Fruit fly (Drosophila melanogaster) ovary, adult (tissue): ENCODE data around the gene CG10301.
A peak's percentile ranks its signal among the peaks of the same experiment; 100 is the strongest.

Experiments used
- CG17801 ChIP-seq: fragments of 200-800 bp; optimal IDR thresholded peaks from 2 replicates; lab custom pipeline; 2019; ENCODE audit warnings: missing biosample characterization, mild to moderate bottlenecking, missing genetic modification characterization, moderate library complexity; ENCODE audit not compliant: partially characterized antibody

The CG10301 gene

dm6 chr3R:23734573-23735404 is 24.8 kb downstream of the CG10301 start:
- no peak for TF ChIP-seq CG17801 (GFP tag; lab: Kevin White, UChicago)

dm6 chr3R:23735648-23736047 is 25.7 kb downstream of the CG10301 start:
- TF ChIP-seq CG17801 (GFP tag; lab: Kevin White, UChicago): no peak

- TF ChIP-seq CG17801 (GFP tag; lab: Kevin White, UChicago): no peak
Measured at dm6 chr3R:23736365-23736764, 26.4 kb downstream of the CG10301 start.

dm6 chr3R:23737676-23738574 is 28.0 kb downstream of the CG10301 start:
- no peak for TF ChIP-seq CG17801 (GFP tag; lab: Kevin White, UChicago)

dm6 chr3R:23740968-23741367 is 31.0 kb downstream of the CG10301 start:
- no peak for TF ChIP-seq CG17801 (GFP tag; lab: Kevin White, UChicago)

dm6 chr3R:23747446-23747845 is 37.5 kb downstream of the CG10301 start:
- TF ChIP-seq CG17801 (GFP tag; lab: Kevin White, UChicago): no peak

- TF ChIP-seq CG17801 (GFP tag; lab: Kevin White, UChicago): peak; percentile 59
Measured at dm6 chr3R:23752728-23753127, 42.8 kb downstream of the CG10301 start, which contains the start of the genes RanBP3 and Rpt5. RanBP3 (minus strand) TSS chr3R:23752834. Rpt5 (plus strand) TSS chr3R:23752876.

- TF ChIP-seq CG17801 (GFP tag; lab: Kevin White, UChicago): peak; percentile 95
Measured at dm6 chr3R:23757912-23758607, 48.1 kb downstream of the CG10301 start, which contains the start of the genes PTPMT1 and Hrd3. PTPMT1 (plus strand) TSS chr3R:23758339. Hrd3 (minus strand) TSS chr3R:23758557.

- TF ChIP-seq CG17801 (GFP tag; lab: Kevin White, UChicago): peak; percentile 46
Measured at dm6 chr3R:23760219-23761018, 50.5 kb downstream of the CG10301 start, which contains the start of gene SdhD. SdhD (minus strand) TSS chr3R:23760600.
